Fruit fly (Drosophila melanogaster) whole organism, adult: ENCODE results near the gene CG11951.

Source experiments
- CG11617 ChIP-seq: fragments of 200-800 bp; sonication (Bioruptor generic); optimal IDR thresholded peaks from 2 replicates; lab custom pipeline; 2017; ENCODE audit warnings: mild to moderate bottlenecking, missing biosample characterization, missing genetic modification reagents, missing genetic modification characterization
- CG12768 ChIP-seq: fragments of 200-800 bp; sonication (Bioruptor generic); optimal IDR thresholded peaks from 2 replicates; lab custom pipeline; 2017; ENCODE audit warnings: missing biosample characterization, missing genetic modification characterization, mild to moderate bottlenecking, moderate library complexity, missing genetic modification reagents
- CG14711 ChIP-seq: fragments of 200-800 bp; sonication (Bioruptor generic); optimal IDR thresholded peaks from 2 replicates; lab custom pipeline; 2018; ENCODE audit warnings: missing biosample characterization, mild to moderate bottlenecking, missing genetic modification characterization, moderate library complexity
- CG1620 ChIP-seq: fragments of 200-800 bp; sonication (Bioruptor generic); optimal IDR thresholded peaks from 2 replicates; lab custom pipeline; 2016; ENCODE audit warnings: missing biosample characterization, missing genetic modification characterization
- CG33017 ChIP-seq: fragments of 200-800 bp; sonication (Bioruptor generic); optimal IDR thresholded peaks from 2 replicates; lab custom pipeline; 2018; ENCODE audit warnings: missing biosample characterization, mild to moderate bottlenecking, missing genetic modification characterization, moderate library complexity
- CG5204 ChIP-seq: fragments of 200-800 bp; sonication (Bioruptor generic); optimal IDR thresholded peaks from 2 replicates; lab custom pipeline; 2016; ENCODE audit warnings: missing biosample characterization, missing genetic modification characterization
- CG7045 ChIP-seq: fragments of 200-800 bp; sonication (Bioruptor generic); optimal IDR thresholded peaks from 2 replicates; lab custom pipeline; 2017; ENCODE audit warnings: missing biosample characterization, mild to moderate bottlenecking, missing genetic modification characterization
- CG7101 ChIP-seq: fragments of 200-800 bp; sonication (Bioruptor generic); optimal IDR thresholded peaks from 2 replicates; lab custom pipeline; 2018; ENCODE audit warnings: missing biosample characterization, mild to moderate bottlenecking, missing genetic modification characterization, moderate library complexity
- Clk ChIP-seq: fragments of 200-800 bp; sonication (Bioruptor generic); optimal IDR thresholded peaks from 2 replicates; lab custom pipeline; 2017; ENCODE audit warnings: missing biosample characterization, missing genetic modification characterization
- Crg-1 ChIP-seq: fragments of 200-800 bp; sonication (Bioruptor generic); optimal IDR thresholded peaks from 2 replicates; lab custom pipeline; 2016; ENCODE audit warnings: missing biosample characterization, missing genetic modification characterization
- Hr96 ChIP-seq: fragments of 200-800 bp; sonication (Bioruptor generic); optimal IDR thresholded peaks from 2 replicates; lab custom pipeline; 2016; ENCODE audit warnings: missing biosample characterization, missing genetic modification characterization
- Mnt ChIP-seq: fragments of 200-800 bp; sonication (Bioruptor generic); optimal IDR thresholded peaks from 2 replicates; lab custom pipeline; 2016; ENCODE audit warnings: missing biosample characterization, mild to moderate bottlenecking, missing genetic modification characterization
- bab1 ChIP-seq: fragments of 200-800 bp; sonication (Bioruptor generic); optimal IDR thresholded peaks from 3 replicates; lab custom pipeline; 2019; ENCODE audit warnings: missing biosample characterization, mild to moderate bottlenecking, missing genetic modification characterization, moderate library complexity
- cic ChIP-seq: fragments of 200-800 bp; sonication (Bioruptor generic); optimal IDR thresholded peaks from 2 replicates; lab custom pipeline; 2017; ENCODE audit warnings: missing biosample characterization, mild to moderate bottlenecking, missing genetic modification characterization, moderate library complexity
- cnc ChIP-seq, 2 experiments: fragments of >200 bp; optimal IDR thresholded peaks; 2 replicates each; lab custom pipeline; 2017
- kay ChIP-seq: fragments of 200-800 bp; sonication (Bioruptor generic); peaks from one replicate; lab custom pipeline; 2016; ENCODE audit warnings: missing biosample characterization, missing genetic modification characterization, borderline replicate concordance
- ovo ChIP-seq: fragments of 200-800 bp; sonication (Bioruptor generic); optimal IDR thresholded peaks from 2 replicates; lab custom pipeline; 2016; ENCODE audit warnings: missing biosample characterization, missing genetic modification characterization
- pad ChIP-seq: fragments of 200-800 bp; sonication (Bioruptor generic); optimal IDR thresholded peaks from 3 replicates; lab custom pipeline; 2017; ENCODE audit warnings: missing biosample characterization, missing genetic modification characterization, mild to moderate bottlenecking, moderate library complexity, missing genetic modification reagents
- tj ChIP-seq: fragments of 200-800 bp; sonication (Bioruptor generic); optimal IDR thresholded peaks from 3 replicates; lab custom pipeline; 2017; ENCODE audit warnings: missing biosample characterization, mild to moderate bottlenecking, missing genetic modification characterization, moderate library complexity
- toe ChIP-seq: fragments of 200-800 bp; sonication (Bioruptor generic); optimal IDR thresholded peaks from 2 replicates; lab custom pipeline; 2016; ENCODE audit warnings: missing biosample characterization, missing genetic modification characterization

The CG11951 gene

DNA sequence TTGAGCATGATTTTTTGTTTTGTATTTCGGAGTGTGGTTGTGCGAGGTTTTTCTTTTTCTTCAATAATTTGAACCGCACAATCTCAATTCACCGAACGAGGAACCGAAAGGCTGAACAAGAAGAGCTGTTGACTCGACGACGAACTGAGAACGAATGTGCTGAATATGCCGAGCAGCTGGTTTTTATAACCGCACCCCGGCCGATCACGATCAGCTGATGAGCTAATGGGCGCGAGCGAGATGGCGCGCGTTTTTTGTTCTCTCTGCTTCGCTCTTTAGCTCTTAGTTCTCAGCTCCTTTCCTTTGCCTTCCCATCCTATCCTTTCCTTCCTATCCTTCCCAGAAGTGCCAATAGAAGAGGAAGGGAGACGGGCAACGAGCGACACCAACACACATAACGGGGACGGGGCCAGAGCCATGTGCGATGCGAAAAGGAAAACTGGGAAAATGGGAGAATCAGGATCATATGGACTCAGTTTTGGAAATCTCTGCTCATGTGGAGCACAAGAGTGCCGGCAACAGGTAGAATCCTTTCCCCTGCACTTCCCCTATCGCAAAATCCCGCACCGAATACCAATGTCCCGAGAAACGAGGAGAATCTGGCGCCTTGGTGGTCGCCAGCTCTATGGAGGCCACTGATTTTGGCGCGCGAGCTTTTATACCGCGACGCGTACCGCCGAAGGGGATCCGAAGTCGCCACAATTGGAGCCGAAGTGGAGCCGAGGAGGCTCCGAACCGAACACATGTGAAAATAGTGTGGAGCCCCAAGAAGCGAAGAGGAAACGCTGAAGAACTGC is 16.8 kb upstream of the CG11951 start, which contains the start of gene stg:
stg (minus strand) TSS at position 635 of the 797 bp plus-strand sequence.
- TF ChIP-seq ovo (GFP tag; lab: Kevin White, UChicago) (peak; percentile 37), pad (peak; percentile 69), toe (GFP tag; lab: Kevin White, UChicago) (no peak)

- TF ChIP-seq tj (peak; percentile 29), toe (GFP tag; lab: Kevin White, UChicago) (no peak)
Measured at dm6 chr3R:29254383-29254782, 15.9 kb upstream of the CG11951 start.

- no peak for TF ChIP-seq Hr96 (GFP tag; lab: Kevin White, UChicago)
- TF ChIP-seq cic (GFP tag; lab: Kevin White, UChicago): no peak
- no peak for TF ChIP-seq CG7101 (tag; lab: Kevin White, UChicago)
- no peak for TF ChIP-seq CG1620 (GFP tag; lab: Kevin White, UChicago)
Measured at dm6 chr3R:29253874-29254273, 15.4 kb upstream of the CG11951 start.

dm6 chr3R:29251418-29251817 is 12.9 kb upstream of the CG11951 start:
- TF ChIP-seq bab1 (GFP tag; lab: Kevin White, UChicago): peak; percentile 53
- no peak for TF ChIP-seq Crg-1 (GFP tag; lab: Kevin White, UChicago)
- no peak for TF ChIP-seq CG12768 (GFP tag; lab: Kevin White, UChicago)
- no peak for TF ChIP-seq CG7045 (GFP tag; lab: Kevin White, UChicago)

dm6 chr3R:29250272-29251018 is 11.9 kb upstream of the CG11951 start, which contains the start of gene SP1029:
Gene SP1029, minus strand, starts transcription at chr3R:29250451.
- TF ChIP-seq pad (no peak), CG14711 (tag; lab: Kevin White, UChicago) (no peak), ovo (GFP tag; lab: Kevin White, UChicago) (no peak), CG12768 (GFP tag; lab: Kevin White, UChicago) (no peak), kay (no peak), CG7045 (GFP tag; lab: Kevin White, UChicago) (no peak), CG33017 (tag; lab: Kevin White, UChicago) (no peak), CG5204 (GFP tag; lab: Kevin White, UChicago) (no peak)

dm6 chr3R:29244727-29245126 is 6.2 kb upstream of the CG11951 start, which contains the start of gene CG31445:
Gene CG31445, minus strand, starts transcription at chr3R:29244827.
- no peak for TF ChIP-seq CG11617 (GFP tag; lab: Kevin White, UChicago)
- TF ChIP-seq ovo (GFP tag; lab: Kevin White, UChicago): no peak
- TF ChIP-seq CG1620 (GFP tag; lab: Kevin White, UChicago): no peak
- no peak for TF ChIP-seq CG7045 (GFP tag; lab: Kevin White, UChicago)
- TF ChIP-seq CG5204 (GFP tag; lab: Kevin White, UChicago): no peak
- TF ChIP-seq CG33017 (tag; lab: Kevin White, UChicago): no peak
- no peak for TF ChIP-seq Clk
- TF ChIP-seq CG14711 (tag; lab: Kevin White, UChicago): no peak
- no peak for TF ChIP-seq tj
- TF ChIP-seq pad: no peak
- no peak for TF ChIP-seq cic (GFP tag; lab: Kevin White, UChicago)
- TF ChIP-seq cnc (optimal IDR thresholded peaks at IDR 0.05; lab: Kevin White, UChicago): no peak
- TF ChIP-seq CG7101 (tag; lab: Kevin White, UChicago): no peak

DNA sequence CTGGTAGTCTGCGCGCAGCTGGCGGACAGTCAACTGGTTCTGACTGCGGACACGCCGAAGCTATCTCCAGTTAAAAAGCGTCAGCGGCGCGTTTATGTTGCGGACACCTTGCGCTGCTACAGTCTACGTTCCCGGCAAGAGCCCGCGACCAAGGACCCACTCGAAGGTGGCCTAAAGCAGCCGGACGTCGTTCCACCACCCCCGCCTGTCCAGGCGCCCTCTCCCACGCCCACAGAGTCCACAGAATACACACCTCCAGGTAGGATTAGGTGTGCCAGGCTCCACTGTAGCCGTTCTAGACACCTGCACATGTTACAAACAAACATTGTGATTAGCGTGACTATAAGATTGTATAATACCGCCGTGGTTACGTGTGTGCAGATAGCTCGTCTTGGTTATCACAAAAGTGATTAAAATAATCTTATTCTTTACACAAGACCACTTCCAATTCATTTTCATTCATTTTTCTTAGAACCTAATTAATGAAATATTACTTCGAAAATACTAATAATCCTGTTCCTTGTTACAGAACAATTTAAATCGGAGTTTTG is 7.9 kb downstream of the CG11951 start:
- TF ChIP-seq CG11617 (GFP tag; lab: Kevin White, UChicago) (no peak), cnc (optimal IDR thresholded peaks at IDR 0.05; lab: Kevin White, UChicago) (no peak), CG1620 (GFP tag; lab: Kevin White, UChicago) (no peak), Crg-1 (GFP tag; lab: Kevin White, UChicago) (no peak), bab1 (GFP tag; lab: Kevin White, UChicago) (no peak), cic (GFP tag; lab: Kevin White, UChicago) (peak; percentile 74), CG5204 (GFP tag; lab: Kevin White, UChicago) (no peak), Mnt (peak; percentile 65), CG12768 (GFP tag; lab: Kevin White, UChicago) (no peak)
